Fruit fly (Drosophila melanogaster) whole organism, prepupa: ENCODE results near the gene CG6878.
A peak's percentile ranks its signal among the peaks of the same experiment; 100 is the strongest.

Experiments used
- Blimp-1 ChIP-seq: fragments of 200-800 bp; sonication (Bioruptor generic); optimal IDR thresholded peaks from 3 replicates; lab custom pipeline; 2017; ENCODE audit warnings: missing biosample characterization, missing genetic modification characterization, mild to moderate bottlenecking, moderate library complexity, missing genetic modification reagents
- CG10631 ChIP-seq: fragments of 200-800 bp; sonication (Bioruptor generic); optimal IDR thresholded peaks from 2 replicates; lab custom pipeline; 2016; ENCODE audit warnings: missing biosample characterization, missing genetic modification characterization
- CG10669 ChIP-seq: fragments of 200-800 bp; sonication (Bioruptor generic); optimal IDR thresholded peaks from 3 replicates; lab custom pipeline; 2018; ENCODE audit warnings: missing biosample characterization, mild to moderate bottlenecking, missing genetic modification characterization, moderate library complexity
- CG11294 ChIP-seq: fragments of 200-800 bp; sonication (Bioruptor generic); IDR thresholded peaks from 2 replicates; pipeline ENCODE4 v1.3.6; 2022; ENCODE audit warnings: missing biosample characterization, missing genetic modification characterization
- CG11762 ChIP-seq: fragments of 200-800 bp; sonication (Bioruptor generic); optimal IDR thresholded peaks from 3 replicates; lab custom pipeline; 2016; ENCODE audit warnings: missing biosample characterization, missing genetic modification characterization; ENCODE audit not compliant: insufficient read depth
- CG15336 ChIP-seq: fragments of 200-800 bp; sonication (Bioruptor generic); IDR thresholded peaks from 2 replicates; pipeline ENCODE4 v1.3.6; 2022; ENCODE audit warnings: missing biosample characterization, missing genetic modification characterization
- CG16779 ChIP-seq: fragments of 200-800 bp; sonication (Bioruptor generic); optimal IDR thresholded peaks from 3 replicates; lab custom pipeline; 2017; ENCODE audit warnings: missing biosample characterization, mild to moderate bottlenecking, missing genetic modification characterization
- CG3032 ChIP-seq: fragments of 200-800 bp; optimal IDR thresholded peaks from 2 replicates; lab custom pipeline; 2019; ENCODE audit warnings: missing biosample characterization, mild to moderate bottlenecking, missing genetic modification characterization, moderate library complexity
- CG32006 ChIP-seq: fragments of 200-800 bp; sonication (Bioruptor generic); optimal IDR thresholded peaks from 3 replicates; lab custom pipeline; 2017; ENCODE audit warnings: missing biosample characterization, mild to moderate bottlenecking, missing genetic modification characterization
- CG34406 ChIP-seq: fragments of 200-800 bp; sonication (Bioruptor generic); optimal IDR thresholded peaks from 3 replicates; lab custom pipeline; 2016; ENCODE audit warnings: missing biosample characterization, missing genetic modification characterization
- CG3919 ChIP-seq: fragments of 200-800 bp; sonication (Bioruptor generic); optimal IDR thresholded peaks from 3 replicates; lab custom pipeline; 2016; ENCODE audit warnings: missing biosample characterization, missing genetic modification characterization
- CG4318 ChIP-seq: fragments of 200-800 bp; sonication (Bioruptor generic); optimal IDR thresholded peaks from 3 replicates; lab custom pipeline; 2017; ENCODE audit warnings: missing biosample characterization, mild to moderate bottlenecking, missing genetic modification characterization
- CG6163 ChIP-seq: fragments of 200-800 bp; sonication (Bioruptor generic); IDR thresholded peaks from 3 replicates; pipeline ENCODE4 v1.3.6; 2022; ENCODE audit warnings: missing biosample characterization, missing genetic modification characterization
- CG6276 ChIP-seq: fragments of 200-800 bp; sonication (Bioruptor generic); optimal IDR thresholded peaks from 2 replicates; lab custom pipeline; 2017; ENCODE audit warnings: missing biosample characterization, mild to moderate bottlenecking, missing genetic modification characterization
- CG6792 ChIP-seq: fragments of 200-800 bp; sonication (Bioruptor generic); optimal IDR thresholded peaks from 3 replicates; lab custom pipeline; 2016; ENCODE audit warnings: missing biosample characterization, missing genetic modification characterization
- CG6808 ChIP-seq: fragments of 200-800 bp; sonication (Bioruptor generic); optimal IDR thresholded peaks from 3 replicates; lab custom pipeline; 2017; ENCODE audit warnings: missing biosample characterization, missing genetic modification characterization, mild to moderate bottlenecking, moderate library complexity, missing genetic modification reagents
- CG6854 ChIP-seq: fragments of 200-800 bp; sonication (Bioruptor generic); optimal IDR thresholded peaks from 2 replicates; lab custom pipeline; 2017; ENCODE audit warnings: missing biosample characterization, mild to moderate bottlenecking, missing genetic modification characterization
- CG7368 ChIP-seq: fragments of 200-800 bp; sonication (Bioruptor generic); optimal IDR thresholded peaks from 3 replicates; lab custom pipeline; 2016; ENCODE audit warnings: missing biosample characterization, missing genetic modification characterization
- CG8319 ChIP-seq: fragments of 200-800 bp; sonication (Bioruptor generic); optimal IDR thresholded peaks from 3 replicates; lab custom pipeline; 2016; ENCODE audit warnings: missing biosample characterization, missing genetic modification characterization
- CG8632 ChIP-seq: fragments of 200-800 bp; sonication (Bioruptor generic); optimal IDR thresholded peaks from 3 replicates; lab custom pipeline; 2016; ENCODE audit warnings: missing biosample characterization, missing genetic modification characterization
- CG9139 ChIP-seq: fragments of 200-800 bp; sonication (Bioruptor generic); optimal IDR thresholded peaks from 3 replicates; lab custom pipeline; 2017; ENCODE audit warnings: missing biosample characterization, mild to moderate bottlenecking, missing genetic modification characterization
- Eip75B ChIP-seq: fragments of 200-800 bp; sonication (Bioruptor generic); optimal IDR thresholded peaks from 3 replicates; lab custom pipeline; 2016; ENCODE audit warnings: missing biosample characterization, missing genetic modification characterization
- Eip78C ChIP-seq: fragments of 200-800 bp; sonication (Bioruptor generic); peaks from one replicate; lab custom pipeline; 2016; ENCODE audit warnings: missing biosample characterization, missing genetic modification characterization
- Eip93F ChIP-seq: fragments of 200-800 bp; sonication (Bioruptor generic); optimal IDR thresholded peaks from 2 replicates; lab custom pipeline; 2016; ENCODE audit warnings: missing biosample characterization, mild to moderate bottlenecking, missing genetic modification characterization
- Ets21C ChIP-seq: fragments of 200-800 bp; sonication (Bioruptor generic); optimal IDR thresholded peaks from 3 replicates; lab custom pipeline; 2016; ENCODE audit warnings: missing biosample characterization, missing genetic modification characterization
- Ets96B ChIP-seq: fragments of 200-800 bp; optimal IDR thresholded peaks from 2 replicates; lab custom pipeline; 2019; ENCODE audit warnings: missing biosample characterization, mild to moderate bottlenecking, missing genetic modification characterization, moderate library complexity
- Gug ChIP-seq: fragments of 200-800 bp; sonication (Bioruptor generic); IDR thresholded peaks from 2 replicates; pipeline ENCODE4 v1.3.6; 2022; ENCODE audit warnings: missing biosample characterization, missing genetic modification characterization
- Lpt ChIP-seq: fragments of 200-800 bp; sonication (Bioruptor generic); optimal IDR thresholded peaks from 3 replicates; lab custom pipeline; 2016; ENCODE audit warnings: missing biosample characterization, missing genetic modification characterization
- OdsH ChIP-seq: fragments of 200-800 bp; sonication (Bioruptor generic); optimal IDR thresholded peaks from 3 replicates; lab custom pipeline; 2016; ENCODE audit warnings: missing biosample characterization, missing genetic modification characterization
- Smox ChIP-seq: fragments of 200-800 bp; sonication (Bioruptor generic); optimal IDR thresholded peaks from 3 replicates; lab custom pipeline; 2016; ENCODE audit warnings: missing biosample characterization, missing genetic modification characterization
- Sox102F ChIP-seq: fragments of 200-800 bp; sonication (Bioruptor generic); optimal IDR thresholded peaks from 2 replicates; lab custom pipeline; 2016; ENCODE audit warnings: missing biosample characterization, mild to moderate bottlenecking, missing genetic modification characterization
- achi ChIP-seq: fragments of 200-800 bp; sonication (Bioruptor generic); optimal IDR thresholded peaks from 3 replicates; lab custom pipeline; 2016; ENCODE audit warnings: missing biosample characterization, missing genetic modification characterization
- cyc ChIP-seq: fragments of 200-800 bp; sonication (Bioruptor generic); optimal IDR thresholded peaks from 3 replicates; lab custom pipeline; 2016; ENCODE audit warnings: missing biosample characterization, missing genetic modification characterization
- dac ChIP-seq: fragments of 200-800 bp; sonication (Bioruptor generic); optimal IDR thresholded peaks from 2 replicates; lab custom pipeline; 2017; ENCODE audit warnings: missing biosample characterization, mild to moderate bottlenecking, missing genetic modification characterization
- dsx ChIP-seq: fragments of 200-800 bp; optimal IDR thresholded peaks from 3 replicates; lab custom pipeline; 2019; ENCODE audit warnings: missing biosample characterization, mild to moderate bottlenecking, missing genetic modification characterization, moderate library complexity; ENCODE audit not compliant: poor library complexity, severe bottlenecking
- esn ChIP-seq: fragments of 200-800 bp; sonication (Bioruptor generic); optimal IDR thresholded peaks from 2 replicates; lab custom pipeline; 2016; ENCODE audit warnings: missing biosample characterization, mild to moderate bottlenecking, missing genetic modification characterization, moderate library complexity
- fkh ChIP-seq: fragments of 200-800 bp; sonication (Bioruptor generic); optimal IDR thresholded peaks from 3 replicates; lab custom pipeline; 2017; ENCODE audit warnings: missing biosample characterization, mild to moderate bottlenecking, missing genetic modification characterization, moderate library complexity
- lz ChIP-seq: fragments of 200-800 bp; sonication (Bioruptor generic); optimal IDR thresholded peaks from 3 replicates; lab custom pipeline; 2016; ENCODE audit warnings: missing biosample characterization, missing genetic modification characterization
- net ChIP-seq: fragments of 200-800 bp; sonication (Bioruptor generic); optimal IDR thresholded peaks from 3 replicates; lab custom pipeline; 2016; ENCODE audit warnings: missing biosample characterization, missing genetic modification characterization
- pdm3 ChIP-seq: fragments of 200-800 bp; sonication (Bioruptor generic); optimal IDR thresholded peaks from 3 replicates; lab custom pipeline; 2016; ENCODE audit warnings: missing biosample characterization, missing genetic modification characterization
- salr ChIP-seq, 2 experiments: fragments of 200-800 bp; sonication (Bioruptor generic); optimal IDR thresholded peaks; 3 replicates each; lab custom pipeline; 2016 to 2018; ENCODE audit warnings: missing biosample characterization in 2 of 2, missing genetic modification characterization in 2 of 2, mild to moderate bottlenecking in 1 of 2
- spab ChIP-seq: fragments of 200-800 bp; sonication (Bioruptor generic); optimal IDR thresholded peaks from 2 replicates; lab custom pipeline; 2017; ENCODE audit warnings: missing biosample characterization, mild to moderate bottlenecking, missing genetic modification characterization, missing genetic modification reagents
- svp ChIP-seq: fragments of 200-800 bp; sonication (Bioruptor generic); peaks from one replicate; lab custom pipeline; 2016; ENCODE audit warnings: missing biosample characterization, missing genetic modification characterization
- vri ChIP-seq: fragments of 200-800 bp; sonication (Bioruptor generic); optimal IDR thresholded peaks from 3 replicates; lab custom pipeline; 2016; ENCODE audit warnings: missing biosample characterization, mild to moderate bottlenecking, missing genetic modification characterization

CG6878 gene

dm6 chr3L:15180816-15181215 lies 19.2 kb downstream of the CG6878 start (continued):
- peak; percentile 19 for TF ChIP-seq CG8319 (GFP tag; lab: Kevin White, UChicago)
- TF ChIP-seq CG3032 (tag; lab: Kevin White, UChicago) = peak; percentile 71
- TF ChIP-seq CG6854 (GFP tag; lab: Kevin White, UChicago) = no peak
- TF ChIP-seq salr (GFP tag; optimal IDR thresholded peaks at IDR 0.05; lab: Kevin White, UChicago) = peak in 1 of 2 experiments; percentile 44
- TF ChIP-seq vri (GFP tag; lab: Kevin White, UChicago) = peak; percentile 16
- peak; percentile 66 for TF ChIP-seq Eip75B (GFP tag; lab: Kevin White, UChicago)
- peak; percentile 4 for TF ChIP-seq CG11762 (GFP tag; lab: Kevin White, UChicago)
- TF ChIP-seq Gug (GFP tag; lab: Robert Waterston, UW) = no peak
- TF ChIP-seq Lpt (GFP tag; lab: Kevin White, UChicago) = no peak
- no peak for TF ChIP-seq CG7368 (GFP tag; lab: Kevin White, UChicago)
- no peak for TF ChIP-seq Eip93F (GFP tag; lab: Kevin White, UChicago)
- TF ChIP-seq cyc (GFP tag; lab: Kevin White, UChicago) = peak; percentile 35
- peak; percentile 61 for TF ChIP-seq Smox (GFP tag; lab: Kevin White, UChicago)
- TF ChIP-seq CG8632 (GFP tag; lab: Kevin White, UChicago) = peak; percentile 45
- TF ChIP-seq CG6276 (GFP tag; lab: Kevin White, UChicago) = no peak
- TF ChIP-seq Blimp-1 (GFP tag; lab: Kevin White, UChicago) = peak; percentile 14
- no peak for TF ChIP-seq fkh
- TF ChIP-seq CG10669 (GFP tag; lab: Kevin White, UChicago) = peak; percentile 22
- peak; percentile 59 for TF ChIP-seq Sox102F (GFP tag; lab: Kevin White, UChicago)
- TF ChIP-seq Eip78C (GFP tag; lab: Kevin White, UChicago) = peak; percentile 87

dm6 chr3L:15187782-15188181 lies 26.2 kb downstream of the CG6878 start:
- TF ChIP-seq CG3032 (tag; lab: Kevin White, UChicago) (peak; percentile 42), CG11762 (GFP tag; lab: Kevin White, UChicago) (no peak), CG32006 (GFP tag; lab: Kevin White, UChicago) (peak; percentile 50), Eip78C (GFP tag; lab: Kevin White, UChicago) (peak; percentile 69), OdsH (GFP tag; lab: Kevin White, UChicago) (peak; percentile 19), Eip75B (GFP tag; lab: Kevin White, UChicago) (peak; percentile 5), dac (no peak), CG8632 (GFP tag; lab: Kevin White, UChicago) (no peak), CG6854 (GFP tag; lab: Kevin White, UChicago) (no peak), CG10631 (GFP tag; lab: Kevin White, UChicago) (peak; percentile 30), CG8319 (GFP tag; lab: Kevin White, UChicago) (peak; percentile 14), achi (peak; percentile 7), salr (GFP tag; optimal IDR thresholded peaks at IDR 0.05; lab: Kevin White, UChicago) (peak in 1 of 2 experiments; percentile 43), svp (GFP tag; lab: Kevin White, UChicago) (peak; percentile 11), Ets96B (peak; percentile 49), dsx (no peak), spab (peak; percentile 64), CG34406 (GFP tag; lab: Kevin White, UChicago) (peak; percentile 9)

DNA sequence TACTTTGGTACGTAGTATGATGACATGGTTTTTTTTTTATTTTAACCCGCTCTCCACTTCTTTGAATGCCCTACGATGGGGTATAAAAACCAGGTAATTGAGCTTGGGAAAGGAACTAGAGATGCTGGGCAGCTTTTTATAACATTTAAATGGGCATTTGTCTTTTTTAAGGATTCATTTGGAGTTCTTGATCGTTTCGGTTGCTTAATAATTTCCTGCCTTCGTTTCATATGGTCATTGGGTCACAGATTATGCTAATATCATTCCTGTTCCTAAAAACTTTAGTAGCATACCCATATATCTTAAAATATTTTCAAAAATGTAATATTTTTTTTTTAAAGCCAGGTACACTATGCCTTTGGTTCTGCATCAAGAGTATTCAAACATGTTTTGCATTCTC lies 27.1 kb downstream of the CG6878 start:
- TF ChIP-seq CG34406 (GFP tag; lab: Kevin White, UChicago) (no peak), CG11294 (GFP tag; lab: Robert Waterston, UW) (no peak), Ets21C (GFP tag; lab: Kevin White, UChicago) (peak; percentile 42), Smox (GFP tag; lab: Kevin White, UChicago) (peak; percentile 40), OdsH (GFP tag; lab: Kevin White, UChicago) (no peak), CG6163 (GFP tag; lab: Robert Waterston, UW) (no peak), CG9139 (no peak), Eip78C (GFP tag; lab: Kevin White, UChicago) (peak; percentile 80), Sox102F (GFP tag; lab: Kevin White, UChicago) (peak; percentile 54), net (GFP tag; lab: Kevin White, UChicago) (no peak), salr (GFP tag; optimal IDR thresholded peaks at IDR 0.05; lab: Kevin White, UChicago) (peak in 1 of 2 experiments; percentile 0), CG15336 (no peak), cyc (GFP tag; lab: Kevin White, UChicago) (peak; percentile 62), pdm3 (GFP tag; lab: Kevin White, UChicago) (peak; percentile 6), CG4318 (no peak), Ets96B (peak; percentile 10), CG8632 (GFP tag; lab: Kevin White, UChicago) (peak; percentile 13), CG6792 (GFP tag; lab: Kevin White, UChicago) (peak; percentile 44), Blimp-1 (GFP tag; lab: Kevin White, UChicago) (no peak), fkh (no peak), CG3919 (GFP tag; lab: Kevin White, UChicago) (peak; percentile 10), svp (GFP tag; lab: Kevin White, UChicago) (peak; percentile 76), esn (GFP tag; lab: Kevin White, UChicago) (peak; percentile 76), Eip93F (GFP tag; lab: Kevin White, UChicago) (no peak), lz (GFP tag; lab: Kevin White, UChicago) (peak; percentile 18), CG16779 (tag; lab: Kevin White, UChicago) (no peak), CG6808 (GFP tag; lab: Kevin White, UChicago) (no peak), CG11762 (GFP tag; lab: Kevin White, UChicago) (no peak)
